Comparison of ENCODE assay signal across 1 fruit fly cellular context in genomic region chrX:3414003-3414767, dm6.
TF ChIP-seq lines count a peak whose summit lies in the region.

No protein-coding gene starts in this region.

TF ChIP-seq in whole organism, embryonic, 481 proteins besides CTCF, POLR2A, EP300 and RAD21 (continued from another document and continues in another):
- TF ChIP-seq Ptx1 (GFP tag; IDR thresholded peaks at IDR 0.05; lab: Robert Waterston, UW) (peak; percentile 71), Hey (tag; optimal IDR thresholded peaks at IDR 0.05; lab: Kevin White, UChicago) (no peak), Hr51 (GFP tag; optimal IDR thresholded peaks at IDR 0.05; lab: Kevin White, UChicago) (peak in 1 of 2 experiments; percentile 83), tup (GFP tag; optimal IDR thresholded peaks at IDR 0.05; lab: Kevin White, UChicago) (no peak), Hmr (GFP tag; optimal IDR thresholded peaks at IDR 0.05; lab: Kevin White, UChicago) (peak; percentile 79), grau (tag; optimal IDR thresholded peaks at IDR 0.05; lab: Kevin White, UChicago) (peak; percentile 79), insv (GFP tag; optimal IDR thresholded peaks at IDR 0.05; lab: Kevin White, UChicago) (no peak), CG18619 (GFP tag; optimal IDR thresholded peaks at IDR 0.05; lab: Kevin White, UChicago) (peak; percentile 66), ro (GFP tag; IDR thresholded peaks at IDR 0.05; lab: Robert Waterston, UW) (no peak; the same call in 1 of the 2 replicates), CG33213 (GFP tag; optimal IDR thresholded peaks at IDR 0.05; lab: Kevin White, UChicago) (no peak), B-H2 (GFP tag; optimal IDR thresholded peaks at IDR 0.05; lab: Kevin White, UChicago) (no peak), CkIIα-i1 (GFP tag; IDR thresholded peaks at IDR 0.05; lab: Robert Waterston, UW) (no peak), PHDP (tag; optimal IDR thresholded peaks at IDR 0.05; lab: Kevin White, UChicago) (peak; percentile 78), Sry-β (GFP tag; optimal IDR thresholded peaks at IDR 0.05; lab: Kevin White, UChicago) (no peak), Hr78 (GFP tag; optimal IDR thresholded peaks at IDR 0.05; lab: Kevin White, UChicago) (no peak), chn (GFP tag; optimal IDR thresholded peaks at IDR 0.05; lab: Kevin White, UChicago) (no peak), gt (GFP tag; IDR thresholded peaks at IDR 0.05; lab: Robert Waterston, UW) (no peak), CG2889 (GFP tag; IDR thresholded peaks at IDR 0.05; lab: Robert Waterston, UW) (peak; percentile 39; the same call in 1 of the 3 replicates), Lpt (GFP tag; optimal IDR thresholded peaks at IDR 0.05; lab: Kevin White, UChicago) (no peak), Doc3 (GFP tag; IDR thresholded peaks at IDR 0.05; lab: Robert Waterston, UW; ENCODE audit: partially characterized antibody) (no peak), Bteb2 (GFP tag; optimal IDR thresholded peaks at IDR 0.05; lab: Kevin White, UChicago) (no peak), nerfin-2 (GFP tag; IDR thresholded peaks at IDR 0.05; lab: Robert Waterston, UW; ENCODE audit: partially characterized antibody) (no peak), sens-2 (GFP tag; IDR thresholded peaks at IDR 0.05; lab: Robert Waterston, UW) (no peak), pzg (GFP tag; optimal IDR thresholded peaks at IDR 0.05; lab: Kevin White, UChicago) (no peak), tll (GFP tag; optimal IDR thresholded peaks at IDR 0.05; lab: Kevin White, UChicago) (no peak), knrl (GFP tag; IDR thresholded peaks at IDR 0.05; lab: Robert Waterston, UW; ENCODE audit: partially characterized antibody) (no peak), Xbp1 (GFP tag; optimal IDR thresholded peaks at IDR 0.05; lab: Kevin White, UChicago) (peak; percentile 58), odd (GFP tag; optimal IDR thresholded peaks at IDR 0.05; lab: Kevin White, UChicago) (peak; percentile 49), wek (GFP tag; optimal IDR thresholded peaks at IDR 0.05; lab: Kevin White, UChicago) (no peak), her (GFP tag; optimal IDR thresholded peaks at IDR 0.05; lab: Kevin White, UChicago) (no peak), BtbVII (GFP tag; optimal IDR thresholded peaks at IDR 0.05; lab: Kevin White, UChicago) (peak; percentile 70), CG6854 (GFP tag; optimal IDR thresholded peaks at IDR 0.05; lab: Kevin White, UChicago) (peak; percentile 70), bab2 (GFP tag; optimal IDR thresholded peaks at IDR 0.05; lab: Kevin White, UChicago) (peak; percentile 20), CG3726 (GFP tag; IDR thresholded peaks at IDR 0.05; lab: Robert Waterston, UW) (no peak), Dip3 (GFP tag; optimal IDR thresholded peaks at IDR 0.05; lab: Kevin White, UChicago) (no peak), lbe (GFP tag; optimal IDR thresholded peaks at IDR 0.05; lab: Kevin White, UChicago) (no peak), Fer1 (GFP tag; optimal IDR thresholded peaks at IDR 0.05; lab: Kevin White, UChicago) (peak; percentile 85), chm (GFP tag; IDR thresholded peaks at IDR 0.05; lab: Robert Waterston, UW) (no peak), gcm2 (GFP tag; optimal IDR thresholded peaks at IDR 0.05; lab: Kevin White, UChicago) (no peak), sima (GFP tag; optimal IDR thresholded peaks at IDR 0.05; lab: Kevin White, UChicago) (no peak), trem (tag; optimal IDR thresholded peaks at IDR 0.05; lab: Kevin White, UChicago) (peak; percentile 41), Dll (GFP tag; IDR thresholded peaks at IDR 0.05; lab: Robert Waterston, UW; ENCODE audit: partially characterized antibody) (no peak), pros (GFP tag; optimal IDR thresholded peaks at IDR 0.05; lab: Kevin White, UChicago) (no peak), CG16779 (GFP tag; IDR thresholded peaks at IDR 0.05; lab: Robert Waterston, UW) (no peak), CG13424 (tag; optimal IDR thresholded peaks at IDR 0.05; lab: Kevin White, UChicago) (peak; percentile 85), Med (GFP tag; lab: Kevin White, UChicago) (peak; percentile 70), az2 (GFP tag; optimal IDR thresholded peaks at IDR 0.05; lab: Kevin White, UChicago) (peak; percentile 59), CG31224 (GFP tag; IDR thresholded peaks at IDR 0.05; lab: Robert Waterston, UW) (peak; percentile 62), cato (GFP tag; optimal IDR thresholded peaks at IDR 0.05; lab: Kevin White, UChicago; ENCODE audit: borderline replicate concordance) (peak; percentile 8), CG18599 (GFP tag; optimal IDR thresholded peaks at IDR 0.05; lab: Kevin White, UChicago) (peak; percentile 84), CG1792 (GFP tag; optimal IDR thresholded peaks at IDR 0.05; lab: Kevin White, UChicago) (no peak), danr (GFP tag; IDR thresholded peaks at IDR 0.05; lab: Robert Waterston, UW) (no peak), Dip2 (GFP tag; IDR thresholded peaks at IDR 0.05; lab: Robert Waterston, UW) (no peak), Hand (GFP tag; optimal IDR thresholded peaks at IDR 0.05; lab: Kevin White, UChicago) (peak; percentile 56), Six4 (GFP tag; optimal IDR thresholded peaks at IDR 0.05; lab: Kevin White, UChicago) (peak; percentile 48), Bgb (GFP tag; IDR thresholded peaks at IDR 0.05; lab: Robert Waterston, UW; ENCODE audit: partially characterized antibody) (no peak), Blimp-1 (GFP tag; optimal IDR thresholded peaks at IDR 0.05; lab: Kevin White, UChicago) (peak; percentile 69), Ravus (GFP tag; IDR thresholded peaks at IDR 0.05; lab: Robert Waterston, UW) (no peak), GATAe (GFP tag; conservative IDR thresholded peaks at IDR 0.05; lab: Robert Waterston, UW) (no peak), Ada2b (GFP tag; IDR thresholded peaks at IDR 0.05; lab: Robert Waterston, UW) (peak; percentile 53), gro (GFP tag; optimal IDR thresholded peaks at IDR 0.05; lab: Kevin White, UChicago) (no peak), CG30431 (GFP tag; optimal IDR thresholded peaks at IDR 0.05; lab: Kevin White, UChicago) (peak; percentile 14), CG9437 (GFP tag; optimal IDR thresholded peaks at IDR 0.05; lab: Kevin White, UChicago) (peak; percentile 60), scrt (GFP tag; optimal IDR thresholded peaks at IDR 0.05; lab: Kevin White, UChicago) (peak; percentile 71), Gug (GFP tag; IDR thresholded peaks at IDR 0.05; lab: Robert Waterston, UW) (no peak; the same call in 3 of the 4 replicates), onecut (GFP tag; IDR thresholded peaks at IDR 0.05; lab: Robert Waterston, UW) (no peak), nom (GFP tag; optimal IDR thresholded peaks at IDR 0.05; lab: Kevin White, UChicago) (no peak), tio (GFP tag; optimal IDR thresholded peaks at IDR 0.05; lab: Kevin White, UChicago) (peak; percentile 53), jumu (GFP tag; optimal IDR thresholded peaks at IDR 0.05; lab: Kevin White, UChicago) (no peak), sna (GFP tag; IDR thresholded peaks at IDR 0.05; lab: Robert Waterston, UW; ENCODE audit: partially characterized antibody) (no peak), CG6254 (GFP tag; optimal IDR thresholded peaks at IDR 0.05; lab: Kevin White, UChicago) (peak; percentile 40), CG10462 (GFP tag; optimal IDR thresholded peaks at IDR 0.05; lab: Kevin White, UChicago) (no peak), CG11456 (GFP tag; IDR thresholded peaks at IDR 0.05; lab: Robert Waterston, UW) (0 out of 3 replicates have a peak, but pooled peaks have one; percentile 47), CG31388 (GFP tag; optimal IDR thresholded peaks at IDR 0.05; lab: Kevin White, UChicago) (no peak), pum (GFP tag; optimal IDR thresholded peaks at IDR 0.05; lab: Kevin White, UChicago) (peak; percentile 34), bbx (GFP tag; IDR thresholded peaks at IDR 0.05; lab: Robert Waterston, UW; ENCODE audit: partially characterized antibody) (no peak), luna (GFP tag; optimal IDR thresholded peaks at IDR 0.05; lab: Kevin White, UChicago) (no peak), CG33557 (GFP tag; optimal IDR thresholded peaks at IDR 0.05; lab: Kevin White, UChicago) (no peak), pb (GFP tag; optimal IDR thresholded peaks at IDR 0.05; lab: Kevin White, UChicago) (no peak), sd (tag; optimal IDR thresholded peaks at IDR 0.05; lab: Kevin White, UChicago) (peak; percentile 78), CG6272 (GFP tag; IDR thresholded peaks at IDR 0.05; lab: Robert Waterston, UW) (no peak), salm (tag; optimal IDR thresholded peaks at IDR 0.05; lab: Kevin White, UChicago) (peak; percentile 51), CG13624 (GFP tag; optimal IDR thresholded peaks at IDR 0.05; lab: Kevin White, UChicago) (no peak), HLH3B (GFP tag; IDR thresholded peaks at IDR 0.05; lab: Robert Waterston, UW) (peak; percentile 63), CG15601 (tag; optimal IDR thresholded peaks at IDR 0.05; lab: Kevin White, UChicago) (peak; percentile 62), CG32772 (GFP tag; IDR thresholded peaks at IDR 0.05; lab: Robert Waterston, UW) (no peak), CG7928 (GFP tag; optimal IDR thresholded peaks at IDR 0.05; lab: Kevin White, UChicago) (no peak), unpg (GFP tag; optimal IDR thresholded peaks at IDR 0.05; lab: Kevin White, UChicago) (peak; percentile 74), Dp (GFP tag; optimal IDR thresholded peaks at IDR 0.05; lab: Kevin White, UChicago) (no peak), Trl (optimal IDR thresholded peaks at IDR 0.05; lab: Kevin White, UChicago) (no peak), Trl (GFP tag; optimal IDR thresholded peaks at IDR 0.05; lab: Kevin White, UChicago) (peak; percentile 45), CG10147 (GFP tag; optimal IDR thresholded peaks at IDR 0.05; lab: Kevin White, UChicago) (peak; percentile 56), pho (GFP tag; optimal IDR thresholded peaks at IDR 0.05; lab: Kevin White, UChicago) (no peak), CG13296 (GFP tag; optimal IDR thresholded peaks at IDR 0.05; lab: Kevin White, UChicago) (peak; percentile 78), run (tag; optimal IDR thresholded peaks at IDR 0.05; lab: Kevin White, UChicago) (peak; percentile 68), Myb (GFP tag; optimal IDR thresholded peaks at IDR 0.05; lab: Kevin White, UChicago) (no peak), CG4854 (GFP tag; optimal IDR thresholded peaks at IDR 0.05; lab: Kevin White, UChicago) (no peak), Oli (tag; optimal IDR thresholded peaks at IDR 0.05; lab: Kevin White, UChicago) (peak; percentile 76), B-H1 (GFP tag; IDR thresholded peaks at IDR 0.05; lab: Robert Waterston, UW) (no peak; the same call in 2 of the 3 replicates), HLH54F (GFP tag; optimal IDR thresholded peaks at IDR 0.05; lab: Kevin White, UChicago) (peak; percentile 12), sug (tag; optimal IDR thresholded peaks at IDR 0.05; lab: Kevin White, UChicago) (peak; percentile 96), croc (GFP tag; conservative IDR thresholded peaks at IDR 0.05; lab: Robert Waterston, UW) (peak; percentile 25; the same call in 1 of the 3 replicates), Lim3 (GFP tag; IDR thresholded peaks at IDR 0.05; lab: Robert Waterston, UW) (no peak), CG11696 (GFP tag; IDR thresholded peaks at IDR 0.05; lab: Robert Waterston, UW) (0 out of 2 replicates have a peak, but pooled peaks have one; percentile 32), CG10959 (GFP tag; IDR thresholded peaks at IDR 0.05; lab: Robert Waterston, UW) (no peak), CG30403 (GFP tag; optimal IDR thresholded peaks at IDR 0.05; lab: Kevin White, UChicago) (peak; percentile 71), dan (GFP tag; IDR thresholded peaks at IDR 0.05; lab: Robert Waterston, UW) (no peak), D19A (tag; optimal IDR thresholded peaks at IDR 0.05; lab: Kevin White, UChicago) (peak; percentile 72), NK7.1 (GFP tag; optimal IDR thresholded peaks at IDR 0.05; lab: Kevin White, UChicago) (no peak), Elba2 (GFP tag; optimal IDR thresholded peaks at IDR 0.05; lab: Kevin White, UChicago) (no peak), zfh2 (GFP tag; optimal IDR thresholded peaks at IDR 0.05; lab: Kevin White, UChicago) (peak; percentile 6), CG12155 (GFP tag; optimal IDR thresholded peaks at IDR 0.05; lab: Kevin White, UChicago) (peak; percentile 21), amos (GFP tag; IDR thresholded peaks at IDR 0.05; lab: Robert Waterston, UW; ENCODE audit: partially characterized antibody) (no peak), CG1647 (GFP tag; optimal IDR thresholded peaks at IDR 0.05; lab: Kevin White, UChicago) (no peak), al (GFP tag; IDR thresholded peaks at IDR 0.05; lab: Robert Waterston, UW) (peak; percentile 68), CG3847 (GFP tag; IDR thresholded peaks at IDR 0.05; lab: Robert Waterston, UW) (peak; percentile 71; the same call in 1 of the 2 replicates), C15 (GFP tag; IDR thresholded peaks at IDR 0.05; lab: Robert Waterston, UW) (no peak), CG2875 (GFP tag; optimal IDR thresholded peaks at IDR 0.05; lab: Kevin White, UChicago) (peak; percentile 12), CG13775 (GFP tag; optimal IDR thresholded peaks at IDR 0.05; lab: Kevin White, UChicago) (peak; percentile 59), kni (GFP tag; optimal IDR thresholded peaks at IDR 0.05; lab: Kevin White, UChicago) (peak; percentile 39), exex (tag; optimal IDR thresholded peaks at IDR 0.05; lab: Kevin White, UChicago) (peak; percentile 29), CG17186 (GFP tag; optimal IDR thresholded peaks at IDR 0.05; lab: Kevin White, UChicago) (no peak), CG32532 (GFP tag; IDR thresholded peaks at IDR 0.05; lab: Robert Waterston, UW) (peak; percentile 67; the same call in 1 of the 2 replicates), schlank (tag; optimal IDR thresholded peaks at IDR 0.05; lab: Kevin White, UChicago) (no peak), CG4820 (GFP tag; optimal IDR thresholded peaks at IDR 0.05; lab: Kevin White, UChicago) (peak; percentile 36), p53 (GFP tag; optimal IDR thresholded peaks at IDR 0.05; lab: Kevin White, UChicago) (no peak), abd-A (tag; optimal IDR thresholded peaks at IDR 0.05; lab: Kevin White, UChicago) (peak; percentile 95), CG4424 (GFP tag; optimal IDR thresholded peaks at IDR 0.05; lab: Kevin White, UChicago) (peak; percentile 44), CG13123 (GFP tag; optimal IDR thresholded peaks at IDR 0.05; lab: Kevin White, UChicago) (no peak), CG7745 (tag; optimal IDR thresholded peaks at IDR 0.05; lab: Kevin White, UChicago) (no peak), jing (GFP tag; optimal IDR thresholded peaks at IDR 0.05; lab: Kevin White, UChicago) (no peak), CG6654 (GFP tag; optimal IDR thresholded peaks at IDR 0.05; lab: Kevin White, UChicago) (peak; percentile 33), dmrt99B (tag; optimal IDR thresholded peaks at IDR 0.05; lab: Kevin White, UChicago) (peak; percentile 79), Xrp1 (GFP tag; IDR thresholded peaks at IDR 0.05; lab: Robert Waterston, UW) (peak; percentile 70)
